Worm (Caenorhabditis elegans): ENCODE measurements around the gene K02E10.4.

DNA sequence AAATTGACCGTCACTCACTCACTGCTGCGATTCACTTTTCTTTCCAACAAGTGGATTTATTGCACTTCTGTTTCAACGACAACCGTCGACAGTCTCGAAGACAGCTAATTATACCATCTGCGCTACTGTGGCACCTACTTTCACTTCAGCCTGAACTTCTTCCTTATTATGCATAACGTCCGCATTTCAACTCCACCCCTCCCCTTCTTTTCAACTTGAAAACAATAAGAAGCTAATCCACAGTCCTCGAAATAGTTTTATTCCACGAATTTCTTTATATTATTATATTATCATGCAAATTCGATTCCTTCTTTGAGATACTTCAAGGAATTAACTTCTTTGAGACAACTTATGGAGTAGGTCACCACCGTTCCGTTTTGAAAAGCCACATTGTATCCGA lies 11.8 kb upstream of the K02E10.4 start, which contains the start of gene R04B3.1:
- TF ChIP-seq him-1 (tag; optimal IDR thresholded peaks at IDR 0.05) (no peak), W03F9.2 (tag; optimal IDR thresholded peaks at IDR 0.05) (no peak)

Measured in whole organism, L4/young adult.